Worm (Caenorhabditis elegans) whole organism, L4/young adult: ENCODE data around the gene T21D12.14.

Experiments
- W03F9.2 ChIP-seq: fragments of 150-350 bp; optimal IDR thresholded peaks from 2 replicates; lab custom pipeline; 2014; ENCODE audit warnings: missing biosample characterization, missing genetic modification characterization
- dao-5 ChIP-seq: sonication (generic microtip); optimal IDR thresholded peaks from 2 replicates; lab custom pipeline; 2016; ENCODE audit warnings: missing genotype, missing genetic modification characterization, moderate library complexity, missing compliant biosample characterization
- him-1 ChIP-seq: sonication (generic microtip); optimal IDR thresholded peaks from 2 replicates; lab custom pipeline; 2016; ENCODE audit warnings: missing genotype, missing genetic modification reagents, missing genetic modification characterization, missing compliant biosample characterization

DNA sequence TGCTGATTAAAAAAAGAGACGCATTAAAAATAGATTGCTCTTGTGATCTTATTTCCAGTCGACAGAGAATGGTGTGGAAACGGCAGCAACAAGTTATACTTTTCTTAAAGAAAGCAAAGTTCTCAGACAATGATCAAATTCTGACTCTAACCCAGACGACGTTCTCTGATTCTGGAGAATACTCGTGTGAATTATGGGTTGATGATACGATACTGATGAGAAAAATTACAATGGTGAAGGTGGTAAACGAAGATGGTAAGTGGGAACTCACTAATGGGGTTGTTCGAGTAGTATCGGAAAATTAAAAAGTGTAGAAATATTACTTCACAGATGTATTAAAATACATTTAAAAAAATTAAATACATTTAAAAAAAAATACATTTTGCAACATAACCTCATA, 9.6 kb downstream of the T21D12.14 start:
- TF ChIP-seq him-1 (tag; lab: Kevin White, UChicago) (no peak), W03F9.2 (tag; lab: Kevin White, UChicago) (no peak), dao-5 (tag; lab: Kevin White, UChicago) (no peak)
